Fruit fly (Drosophila melanogaster) whole organism: ENCODE results near the gene H15.
A peak's percentile ranks its signal among the peaks of the same experiment; 100 is the strongest.

ENCODE experiments used
- CG8478 ChIP-seq: fragments of >200 bp; optimal IDR thresholded peaks from 2 replicates; lab custom pipeline; 2018; ENCODE audit warnings: inconsistent platforms
- Dll ChIP-seq: fragments of >200 bp; optimal IDR thresholded peaks from 2 replicates; lab custom pipeline; 2017
- EcR ChIP-seq, 2 experiments: fragments of >200 bp; optimal IDR thresholded peaks; 2 replicates each; lab custom pipeline; 2017; ENCODE audit warnings: missing biosample characterization in 2 of 2, missing genetic modification characterization in 2 of 2, missing genetic modification reagents in 2 of 2
- pan ChIP-seq: fragments of >200 bp; optimal IDR thresholded peaks from 2 replicates; lab custom pipeline; 2017
- psq ChIP-seq: fragments of >200 bp; optimal IDR thresholded peaks from 2 replicates; lab custom pipeline; 2017
- usp ChIP-seq: fragments of >200 bp; optimal IDR thresholded peaks from 2 replicates; lab custom pipeline; 2017; ENCODE audit warnings: missing biosample characterization, missing genetic modification characterization, mixed read lengths

The H15 gene

dm6 chr2L:5403552-5404330, at the start of gene H15:
Gene H15 (plus strand): TSS chr2L:5404280.
- TF ChIP-seq CG8478 (lab: Kevin White, UChicago) (peak; percentile 96), Dll (lab: Kevin White, UChicago) (peak; percentile 38), pan (no peak), EcR (GFP tag; optimal IDR thresholded peaks at IDR 0.05; lab: Kevin White, UChicago) (peak in 1 of 2 experiments; percentile 13), usp (GFP tag; lab: Kevin White, UChicago) (no peak), psq (lab: Kevin White, UChicago) (no peak)

- TF ChIP-seq usp (GFP tag; lab: Kevin White, UChicago) (no peak), Dll (lab: Kevin White, UChicago) (no peak), EcR (GFP tag; optimal IDR thresholded peaks at IDR 0.05; lab: Kevin White, UChicago) (no peak), pan (no peak), psq (lab: Kevin White, UChicago) (no peak), CG8478 (lab: Kevin White, UChicago) (no peak)
Observed at dm6 chr2L:5362351-5362750, 41.7 kb upstream of the H15 start.

dm6 chr2L:5365841-5366240, 38.2 kb upstream of the H15 start:
- no peak for TF ChIP-seq psq (lab: Kevin White, UChicago)
- no peak for TF ChIP-seq usp (GFP tag; lab: Kevin White, UChicago)
- no peak for TF ChIP-seq pan
- no peak for TF ChIP-seq CG8478 (lab: Kevin White, UChicago)
- no peak for TF ChIP-seq Dll (lab: Kevin White, UChicago)
- TF ChIP-seq EcR (GFP tag; optimal IDR thresholded peaks at IDR 0.05; lab: Kevin White, UChicago), result no peak

dm6 chr2L:5367983-5368382, 36.1 kb upstream of the H15 start:
- TF ChIP-seq usp (GFP tag; lab: Kevin White, UChicago) (no peak), Dll (lab: Kevin White, UChicago) (no peak), CG8478 (lab: Kevin White, UChicago) (no peak), EcR (GFP tag; optimal IDR thresholded peaks at IDR 0.05; lab: Kevin White, UChicago) (no peak), psq (lab: Kevin White, UChicago) (no peak), pan (no peak)

dm6 chr2L:5372552-5372951, 31.5 kb upstream of the H15 start:
- TF ChIP-seq Dll (lab: Kevin White, UChicago) (no peak), psq (lab: Kevin White, UChicago) (no peak), usp (GFP tag; lab: Kevin White, UChicago) (no peak), EcR (GFP tag; optimal IDR thresholded peaks at IDR 0.05; lab: Kevin White, UChicago) (no peak), CG8478 (lab: Kevin White, UChicago) (no peak), pan (no peak)

- TF ChIP-seq CG8478 (lab: Kevin White, UChicago) (no peak), pan (no peak), Dll (lab: Kevin White, UChicago) (no peak), usp (GFP tag; lab: Kevin White, UChicago) (no peak), psq (lab: Kevin White, UChicago) (no peak)
Observed at dm6 chr2L:5374216-5374615, 29.9 kb upstream of the H15 start.

- TF ChIP-seq psq (lab: Kevin White, UChicago) (no peak), pan (no peak), EcR (GFP tag; optimal IDR thresholded peaks at IDR 0.05; lab: Kevin White, UChicago) (no peak), usp (GFP tag; lab: Kevin White, UChicago) (no peak), CG8478 (lab: Kevin White, UChicago) (no peak), Dll (lab: Kevin White, UChicago) (no peak)
Observed at dm6 chr2L:5374989-5375388, 29.1 kb upstream of the H15 start.

dm6 chr2L:5376442-5376841, 27.6 kb upstream of the H15 start:
- no peak for TF ChIP-seq usp (GFP tag; lab: Kevin White, UChicago)
- TF ChIP-seq Dll (lab: Kevin White, UChicago), result peak; percentile 22

- TF ChIP-seq psq (lab: Kevin White, UChicago) (no peak), pan (no peak)
Observed at dm6 chr2L:5378829-5379228, 25.3 kb upstream of the H15 start.

dm6 chr2L:5381305-5381973, 22.6 kb upstream of the H15 start:
- TF ChIP-seq psq (lab: Kevin White, UChicago) (no peak), EcR (GFP tag; optimal IDR thresholded peaks at IDR 0.05; lab: Kevin White, UChicago) (no peak), usp (GFP tag; lab: Kevin White, UChicago) (no peak)

dm6 chr2L:5386261-5386660, 17.8 kb upstream of the H15 start:
- no peak for TF ChIP-seq CG8478 (lab: Kevin White, UChicago)
- no peak for TF ChIP-seq pan
- no peak for TF ChIP-seq Dll (lab: Kevin White, UChicago)
- TF ChIP-seq psq (lab: Kevin White, UChicago), result no peak
- TF ChIP-seq EcR (GFP tag; optimal IDR thresholded peaks at IDR 0.05; lab: Kevin White, UChicago), result no peak
- TF ChIP-seq usp (GFP tag; lab: Kevin White, UChicago), result no peak

dm6 chr2L:5393339-5393738, 10.7 kb upstream of the H15 start:
- TF ChIP-seq usp (GFP tag; lab: Kevin White, UChicago), result no peak
- no peak for TF ChIP-seq psq (lab: Kevin White, UChicago)
- no peak for TF ChIP-seq pan
- no peak for TF ChIP-seq CG8478 (lab: Kevin White, UChicago)
- TF ChIP-seq Dll (lab: Kevin White, UChicago), result no peak
- no peak for TF ChIP-seq EcR (GFP tag; optimal IDR thresholded peaks at IDR 0.05; lab: Kevin White, UChicago)
